Worm (Caenorhabditis elegans): ENCODE results near the gene frpr-14.

The frpr-14 gene

DNA sequence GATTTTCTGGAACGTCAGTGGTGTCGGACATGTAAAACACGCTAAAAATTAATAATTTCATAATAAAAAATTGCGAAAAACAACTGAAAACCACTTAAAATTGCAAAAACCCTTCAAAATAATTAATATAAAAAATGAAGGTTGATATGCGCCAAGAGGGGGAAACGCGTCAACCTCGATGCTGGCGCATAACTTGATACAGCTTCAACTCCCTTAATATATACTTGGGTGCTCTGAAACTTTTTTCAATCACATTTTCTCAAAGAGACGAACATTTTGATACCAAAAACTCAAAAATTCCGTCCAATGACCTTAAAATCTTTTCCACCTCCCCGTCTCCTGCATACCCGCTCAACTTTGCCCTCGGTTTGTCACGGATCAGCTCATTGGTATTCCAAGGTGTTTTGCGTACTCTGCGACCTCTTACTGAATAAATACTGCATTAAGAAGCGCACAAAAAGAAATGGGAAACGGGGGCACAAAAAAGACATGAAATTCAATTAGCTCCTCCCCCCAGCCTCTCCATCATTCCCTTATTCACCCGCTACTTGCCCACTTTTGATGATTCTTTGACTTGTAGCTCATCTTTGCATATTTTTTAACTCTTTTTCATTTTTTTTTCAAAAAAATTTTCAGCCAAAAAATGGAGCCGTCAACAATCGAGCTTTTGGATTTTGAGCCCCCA, at the start of gene frpr-14, which contains the start of gene K07E8.7:
Gene frpr-14, plus strand, starts transcription at position 635 of the 685 bp plus-strand sequence.
Gene K07E8.7, minus strand, starts transcription at position 47 of the 685 bp plus-strand sequence.
- no peak for TF ChIP-seq ztf-28 (GFP tag; IDR thresholded peaks at IDR 0.05)
- no peak for TF ChIP-seq hlh-12 (tag; optimal IDR thresholded peaks at IDR 0.05)
- TF ChIP-seq hmg-1.2 (GFP tag; IDR thresholded peaks at IDR 0.05): 0 out of 2 replicates have a peak, but pooled peaks have one; percentile 18
- no peak for TF ChIP-seq Y95B8A.8 (GFP tag; IDR thresholded peaks at IDR 0.05)
- no peak for TF ChIP-seq ztf-25 (GFP tag; IDR thresholded peaks at IDR 0.05)
- no peak for TF ChIP-seq efl-1 (GFP tag; optimal IDR thresholded peaks at IDR 0.05)
- peak; percentile 4 for TF ChIP-seq lsl-1 (GFP tag; optimal IDR thresholded peaks at IDR 0.05)
- TF ChIP-seq F23B12.7 (tag; optimal IDR thresholded peaks at IDR 0.05; ENCODE audit: insufficient read depth): peak; percentile 33
- TF ChIP-seq ztf-26 (tag; optimal IDR thresholded peaks at IDR 0.05): no peak
- TF ChIP-seq K11D2.4 (GFP tag; IDR thresholded peaks at IDR 0.05): no peak
- TF ChIP-seq mcd-1 (GFP tag; IDR thresholded peaks at IDR 0.05): peak; percentile 54; the same call in 1 of the 2 replicates
- TF ChIP-seq ztf-18 (tag; optimal IDR thresholded peaks at IDR 0.05): peak; percentile 92

DNA sequence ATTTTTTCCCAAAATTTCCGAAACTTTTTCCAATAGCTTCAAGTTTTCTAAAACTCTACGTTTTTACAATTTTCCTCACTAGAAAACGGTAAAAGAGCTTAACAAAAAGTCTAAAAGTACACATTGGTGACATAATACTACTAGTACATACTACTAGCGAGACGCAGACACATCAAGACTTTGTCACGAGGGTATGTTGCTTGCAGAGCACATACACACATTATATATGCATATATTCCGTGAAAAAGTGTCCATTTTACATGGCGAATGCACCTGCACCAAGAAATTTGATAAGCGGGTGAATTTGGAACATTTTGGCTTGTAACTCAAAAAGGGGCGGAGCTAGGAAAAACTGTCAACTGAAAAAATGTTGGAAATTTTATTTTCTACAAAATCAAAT, 49.5 kb upstream of the frpr-14 start:
- TF ChIP-seq B0035.1 (tag; optimal IDR thresholded peaks at IDR 0.05) (no peak), bed-1 (GFP tag; IDR thresholded peaks at IDR 0.05) (no peak), hlh-12 (tag; optimal IDR thresholded peaks at IDR 0.05) (no peak), hmg-1.2 (GFP tag; IDR thresholded peaks at IDR 0.05) (peak; percentile 60; the same call in 1 of the 2 replicates), egrh-3 (GFP tag; IDR thresholded peaks at IDR 0.05) (no peak)

DNA sequence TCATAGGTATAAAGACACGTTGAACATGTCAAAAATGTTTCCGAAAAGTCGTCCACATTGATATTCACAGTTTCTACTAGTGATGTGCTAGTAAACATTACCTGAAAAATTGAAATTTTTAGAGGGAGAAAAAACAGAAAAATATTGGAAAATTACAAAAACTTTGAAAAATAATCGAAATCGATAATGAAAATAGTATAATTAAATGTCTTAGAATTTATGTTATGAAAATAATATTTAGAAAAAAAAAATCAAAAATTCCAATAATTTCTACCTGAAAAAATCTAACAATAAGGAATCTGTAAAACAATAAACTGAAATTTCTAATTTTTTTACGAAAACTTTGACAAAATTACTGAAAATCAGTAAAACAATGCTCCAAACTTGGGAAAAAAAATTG, 48.7 kb upstream of the frpr-14 start, which contains the start of gene nhl-3:
Gene nhl-3, minus strand, starts transcription at position 101 of the 400 bp plus-strand sequence.
- TF ChIP-seq aptf-3 (GFP tag; IDR thresholded peaks at IDR 0.05) (no peak), hmg-20 (GFP tag; IDR thresholded peaks at IDR 0.05) (no peak), xnd-1 (tag; optimal IDR thresholded peaks at IDR 0.05) (no peak), B0261.1 (tag; optimal IDR thresholded peaks at IDR 0.05) (no peak), ama-1 (optimal IDR thresholded peaks at IDR 0.05) (no peak), ama-1 (GFP tag; optimal IDR thresholded peaks at IDR 0.05) (no peak), ztf-18 (tag; optimal IDR thresholded peaks at IDR 0.05) (no peak), F57C9.4 (tag; optimal IDR thresholded peaks at IDR 0.05) (no peak), madf-3 (GFP tag; IDR thresholded peaks at IDR 0.05) (no peak), K11D2.4 (GFP tag; IDR thresholded peaks at IDR 0.05) (no peak), F39B2.1 (GFP tag; IDR thresholded peaks at IDR 0.05) (no peak), bed-2 (GFP tag; IDR thresholded peaks at IDR 0.05) (no peak), lsl-1 (GFP tag; optimal IDR thresholded peaks at IDR 0.05) (no peak), ZK185.1 (tag; optimal IDR thresholded peaks at IDR 0.05; ENCODE audit: poor library complexity, severe bottlenecking) (no peak), D2030.7 (GFP tag; IDR thresholded peaks at IDR 0.05) (no peak), mcd-1 (GFP tag; IDR thresholded peaks at IDR 0.05) (no peak)

DNA sequence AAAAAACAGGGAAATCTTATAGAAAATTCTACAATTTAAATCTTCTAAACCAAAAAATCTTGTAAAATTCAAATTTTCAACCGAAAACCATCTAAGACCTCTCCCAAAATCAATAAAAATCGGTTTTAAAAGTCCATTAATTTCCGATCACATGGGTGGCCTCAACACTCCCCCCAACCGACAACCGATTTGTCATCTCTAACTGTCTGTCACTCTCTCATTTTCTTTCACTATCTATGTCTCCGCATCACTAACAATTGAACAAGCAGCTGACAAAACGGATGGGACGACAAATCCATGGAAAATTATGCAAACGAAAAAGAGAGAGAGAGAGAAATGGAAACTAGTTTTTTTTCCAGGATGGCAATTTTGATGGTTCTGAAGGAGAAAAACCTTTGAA, 47.8 kb upstream of the frpr-14 start:
- TF ChIP-seq lag-1 (GFP tag; IDR thresholded peaks at IDR 0.05) (no peak), attf-5 (GFP tag; optimal IDR thresholded peaks at IDR 0.05) (peak; percentile 40), ztf-6 (GFP tag; IDR thresholded peaks at IDR 0.05) (no peak), K12H6.12 (tag; optimal IDR thresholded peaks at IDR 0.05) (no peak), F55B11.4 (tag; optimal IDR thresholded peaks at IDR 0.05; ENCODE audit: borderline replicate concordance, insufficient read depth) (no peak), F52B5.7 (tag; optimal IDR thresholded peaks at IDR 0.05) (no peak), sea-2 (GFP tag; IDR thresholded peaks at IDR 0.05) (no peak), madf-8 (GFP tag; conservative IDR thresholded peaks at IDR 0.05) (no peak), xnd-1 (tag; optimal IDR thresholded peaks at IDR 0.05) (no peak), repo-1 (tag; optimal IDR thresholded peaks at IDR 0.05) (no peak), hlh-26 (GFP tag; conservative IDR thresholded peaks at IDR 0.05) (no peak), pbrm-1 (GFP tag; IDR thresholded peaks at IDR 0.05) (no peak), chd-7 (tag; optimal IDR thresholded peaks at IDR 0.05) (no peak), ceh-58 (GFP tag; IDR thresholded peaks at IDR 0.05) (no peak), hmg-1.2 (GFP tag; IDR thresholded peaks at IDR 0.05) (peak; percentile 61; the same call in 1 of the 2 replicates), lin-40 (tag; optimal IDR thresholded peaks at IDR 0.05) (peak; percentile 7), dpl-1 (GFP tag; optimal IDR thresholded peaks at IDR 0.05) (no peak), tbp1 (GFP tag; optimal IDR thresholded peaks at IDR 0.05) (no peak), cebp-2 (GFP tag; IDR thresholded peaks at IDR 0.05) (no peak)
